Fruit fly (Drosophila melanogaster) whole organism, embryonic: ENCODE data around the gene Rab26.

Experiments used
- C15 ChIP-seq: fragments of 200-800 bp; sonication (Bioruptor generic); IDR thresholded peaks from 3 replicates; pipeline ENCODE4 v1.3.6; 2022; ENCODE audit warnings: missing biosample characterization, missing genetic modification characterization
- CG12391 ChIP-seq: fragments of 200-800 bp; sonication (Bioruptor generic); optimal IDR thresholded peaks from 3 replicates; lab custom pipeline; 2018; ENCODE audit warnings: missing biosample characterization, mild to moderate bottlenecking, missing genetic modification characterization, moderate library complexity
- CG3838 ChIP-seq: fragments of 200-800 bp; sonication (Bioruptor generic); optimal IDR thresholded peaks from 3 replicates; lab custom pipeline; 2016; ENCODE audit warnings: missing biosample characterization, missing genetic modification characterization
- bab2 ChIP-seq: fragments of 200-800 bp; sonication (Bioruptor generic); optimal IDR thresholded peaks from 2 replicates; lab custom pipeline; 2016; ENCODE audit warnings: missing biosample characterization, missing genetic modification characterization
- tup ChIP-seq: fragments of 200-800 bp; sonication (Bioruptor generic); optimal IDR thresholded peaks from 2 replicates; lab custom pipeline; 2016; ENCODE audit warnings: missing biosample characterization, mild to moderate bottlenecking, missing genetic modification characterization, moderate library complexity

dm6 chr3L:21380581-21381175 lies 62.1 kb downstream of the Rab26 start:
- TF ChIP-seq C15 (GFP tag; lab: Robert Waterston, UW) (no peak), bab2 (GFP tag; lab: Kevin White, UChicago) (no peak), tup (GFP tag; lab: Kevin White, UChicago) (no peak), CG3838 (no peak), CG12391 (tag; lab: Kevin White, UChicago) (no peak)
